Worm (Caenorhabditis elegans): Measurements from ENCODE around the gene Y46G5A.23.

Gene Y46G5A.23

ce11 chrII:12796040-12796502, 32.7 kb downstream of the Y46G5A.23 start, which contains the start of gene cpt-1:
Gene cpt-1 (minus strand): TSS chrII:12796452.
- no peak for TF ChIP-seq snpc-1.1 (tag; optimal IDR thresholded peaks at IDR 0.05; ENCODE audit: insufficient read depth)
- TF ChIP-seq mes-4 (tag; optimal IDR thresholded peaks at IDR 0.05), result no peak
- no peak for TF ChIP-seq nfyb-1 (GFP tag; IDR thresholded peaks at IDR 0.05)
- TF ChIP-seq chd-7 (tag; optimal IDR thresholded peaks at IDR 0.05), result peak; percentile 4
- TF ChIP-seq lsl-1 (GFP tag; optimal IDR thresholded peaks at IDR 0.05), result no peak
- TF ChIP-seq tbp1 (GFP tag; optimal IDR thresholded peaks at IDR 0.05), result no peak
- TF ChIP-seq F10E7.11 (tag; optimal IDR thresholded peaks at IDR 0.05), result no peak
- no peak for TF ChIP-seq attf-3 (GFP tag; conservative IDR thresholded peaks at IDR 0.05)
- no peak for TF ChIP-seq lin-54 (GFP tag; optimal IDR thresholded peaks at IDR 0.05)
- no peak for TF ChIP-seq T07F8.4 (tag; optimal IDR thresholded peaks at IDR 0.05)
- no peak for TF ChIP-seq attf-5 (GFP tag; optimal IDR thresholded peaks at IDR 0.05)
- TF ChIP-seq fkh-3 (tag; optimal IDR thresholded peaks at IDR 0.05), result no peak
- TF ChIP-seq sptf-2 (GFP tag; optimal IDR thresholded peaks at IDR 0.05), result no peak
- TF ChIP-seq F49E8.2 (tag; optimal IDR thresholded peaks at IDR 0.05; ENCODE audit: insufficient read depth), result no peak
- no peak for TF ChIP-seq hsf-1 (GFP tag; IDR thresholded peaks at IDR 0.05)
- TF ChIP-seq gei-17 (GFP tag; optimal IDR thresholded peaks at IDR 0.05), result peak; percentile 23
- no peak for TF ChIP-seq ztf-28 (GFP tag; IDR thresholded peaks at IDR 0.05)
- no peak for TF ChIP-seq Y53F4B.3 (GFP tag; IDR thresholded peaks at IDR 0.05)
- no peak for TF ChIP-seq bed-1 (GFP tag; IDR thresholded peaks at IDR 0.05)
- no peak for TF ChIP-seq dpff-1 (tag; optimal IDR thresholded peaks at IDR 0.05)
- no peak for TF ChIP-seq hlh-12 (tag; optimal IDR thresholded peaks at IDR 0.05)
- TF ChIP-seq let-526 (GFP tag; IDR thresholded peaks at IDR 0.05), result no peak
- TF ChIP-seq pbrm-1 (GFP tag; IDR thresholded peaks at IDR 0.05), result no peak
- TF ChIP-seq nfya-2 (GFP tag; IDR thresholded peaks at IDR 0.05), result no peak
- 0 out of 2 replicates have a peak, but pooled peaks have one; percentile 19 for TF ChIP-seq zfh-2 (GFP tag; conservative IDR thresholded peaks at IDR 0.05)
- no peak for TF ChIP-seq nhr-120 (GFP tag; IDR thresholded peaks at IDR 0.05)
- no peak for TF ChIP-seq egl-44 (GFP tag; IDR thresholded peaks at IDR 0.05)
- no peak for TF ChIP-seq lin-35 (GFP tag; optimal IDR thresholded peaks at IDR 0.05)
- no peak for TF ChIP-seq Y67H2A.10 (GFP tag; conservative IDR thresholded peaks at IDR 0.05)
- no peak for TF ChIP-seq rcor-1 (GFP tag; IDR thresholded peaks at IDR 0.05)
- no peak for TF ChIP-seq D2030.7 (GFP tag; IDR thresholded peaks at IDR 0.05)
- TF ChIP-seq F23B12.7 (tag; optimal IDR thresholded peaks at IDR 0.05; ENCODE audit: insufficient read depth), result no peak
- no peak for TF ChIP-seq nhr-27 (tag; optimal IDR thresholded peaks at IDR 0.05)
- TF ChIP-seq cebp-1 (GFP tag; IDR thresholded peaks at IDR 0.05), result no peak
- peak; percentile 15 for TF ChIP-seq cebp-1 (tag; optimal IDR thresholded peaks at IDR 0.05)
- TF ChIP-seq ztf-25 (GFP tag; IDR thresholded peaks at IDR 0.05), result no peak
- no peak for TF ChIP-seq F55B11.4 (tag; optimal IDR thresholded peaks at IDR 0.05; ENCODE audit: borderline replicate concordance, insufficient read depth)
- TF ChIP-seq mcd-1 (GFP tag; IDR thresholded peaks at IDR 0.05), result peak; percentile 28; the same call in 1 of the 2 replicates
- no peak for TF ChIP-seq snpc-3.4 (tag; optimal IDR thresholded peaks at IDR 0.05)
- TF ChIP-seq ceh-79 (tag; optimal IDR thresholded peaks at IDR 0.05), result no peak
- peak; percentile 34 for TF ChIP-seq Y53G8AR.9 (GFP tag; conservative IDR thresholded peaks at IDR 0.05)
- TF ChIP-seq efl-1 (GFP tag; optimal IDR thresholded peaks at IDR 0.05), result no peak
- no peak for TF ChIP-seq nfya-1 (tag; optimal IDR thresholded peaks at IDR 0.05; ENCODE audit: borderline replicate concordance, insufficient read depth)
- no peak for TF ChIP-seq ceh-58 (GFP tag; IDR thresholded peaks at IDR 0.05)
- TF ChIP-seq ceh-27 (GFP tag; optimal IDR thresholded peaks at IDR 0.05), result no peak
